Worm (Caenorhabditis elegans) whole organism, L2 larva: Measurements from ENCODE around the gene grld-1.

Experiments used
- C34F6.9 ChIP-seq: fragments of 150-350 bp; optimal IDR thresholded peaks from 2 replicates; lab custom pipeline; 2014; ENCODE audit warnings: missing biosample characterization, missing genetic modification characterization
- F13H6.1 ChIP-seq: sonication (generic microtip); optimal IDR thresholded peaks from 2 replicates; lab custom pipeline; 2016; ENCODE audit warnings: missing genetic modification characterization, missing compliant biosample characterization
- R02D3.7 ChIP-seq: fragments of 150-350 bp; optimal IDR thresholded peaks from 2 replicates; lab custom pipeline; 2014; ENCODE audit warnings: missing biosample characterization, missing genetic modification characterization
- ZK546.5 ChIP-seq: sonication (generic microtip); optimal IDR thresholded peaks from 2 replicates; lab custom pipeline; 2017; ENCODE audit warnings: missing biosample characterization, missing genetic modification characterization
- aly-2 ChIP-seq: fragments of 150-350 bp; optimal IDR thresholded peaks from 2 replicates; lab custom pipeline; 2014; ENCODE audit warnings: missing biosample characterization, missing genetic modification characterization
- ama-1 ChIP-seq: fragments of 150-350 bp; optimal IDR thresholded peaks from 2 replicates; lab custom pipeline; 2018; ENCODE audit warnings: inconsistent platforms
- ceh-16 ChIP-seq: fragments of 150-350 bp; optimal IDR thresholded peaks from 2 replicates; lab custom pipeline; 2014; ENCODE audit warnings: missing biosample characterization, missing genetic modification characterization
- ceh-82 ChIP-seq: fragments of 150-350 bp; optimal IDR thresholded peaks from 2 replicates; lab custom pipeline; 2014; ENCODE audit warnings: missing biosample characterization, missing genetic modification characterization
- crh-2 ChIP-seq: sonication (generic microtip); optimal IDR thresholded peaks from 2 replicates; lab custom pipeline; 2017; ENCODE audit warnings: missing biosample characterization, missing genetic modification characterization
- egl-27 ChIP-seq: sonication (generic microtip); optimal IDR thresholded peaks from 3 replicates; lab custom pipeline; 2017; ENCODE audit warnings: missing biosample characterization, missing genetic modification reagents, missing genetic modification characterization
- elt-1 ChIP-seq: fragments of 150-350 bp; optimal IDR thresholded peaks from 2 replicates; lab custom pipeline; 2014; ENCODE audit warnings: missing biosample characterization, missing genetic modification characterization
- elt-3 ChIP-seq: sonication (generic microtip); optimal IDR thresholded peaks from 2 replicates; lab custom pipeline; 2017; ENCODE audit warnings: missing biosample characterization, missing genetic modification characterization
- fos-1 ChIP-seq: fragments of 150-350 bp; optimal IDR thresholded peaks from 2 replicates; lab custom pipeline; 2014; ENCODE audit warnings: missing biosample characterization, missing genetic modification characterization
- gmeb-1 ChIP-seq: fragments of 150-350 bp; optimal IDR thresholded peaks from 2 replicates; lab custom pipeline; 2014; ENCODE audit warnings: missing biosample characterization, missing genetic modification characterization
- lin-11 ChIP-seq: fragments of 150-350 bp; sonication (generic microtip); optimal IDR thresholded peaks from 2 replicates; lab custom pipeline; 2014; ENCODE audit warnings: missing biosample characterization, missing genetic modification characterization, inconsistent platforms, mixed read lengths
- lin-13 ChIP-seq: fragments of 150-350 bp; optimal IDR thresholded peaks from 2 replicates; lab custom pipeline; 2014; ENCODE audit warnings: missing biosample characterization, missing genetic modification reagents, missing genetic modification characterization
- lsy-2 ChIP-seq, 2 experiments: fragments of 150-350 bp in 1 of 2; sonication (generic microtip) in 1 of 2; optimal IDR thresholded peaks; 2 replicates each; lab custom pipeline; 2014 to 2017; ENCODE audit warnings: missing biosample characterization in 2 of 2, missing genetic modification characterization in 2 of 2
- mab-5 ChIP-seq: fragments of 150-350 bp; optimal IDR thresholded peaks from 2 replicates; lab custom pipeline; 2014; ENCODE audit warnings: missing biosample characterization, missing genetic modification characterization
- mbf-1 ChIP-seq: sonication (generic microtip); optimal IDR thresholded peaks from 2 replicates; lab custom pipeline; 2017; ENCODE audit warnings: missing biosample characterization, missing genetic modification characterization
- mdl-1 ChIP-seq, 2 experiments: fragments of 150-350 bp in 1 of 2; sonication (generic microtip) in 1 of 2; optimal IDR thresholded peaks; 2 replicates each; lab custom pipeline; 2017; ENCODE audit warnings: missing biosample characterization in 2 of 2, missing genetic modification characterization in 2 of 2
- nhr-11 ChIP-seq: fragments of 150-350 bp; optimal IDR thresholded peaks from 2 replicates; lab custom pipeline; 2014; ENCODE audit warnings: missing biosample characterization, missing genetic modification characterization
- nhr-12 ChIP-seq: fragments of 150-350 bp; optimal IDR thresholded peaks from 2 replicates; lab custom pipeline; 2014; ENCODE audit warnings: missing biosample characterization, missing genetic modification characterization
- nhr-129 ChIP-seq: fragments of 150-350 bp; optimal IDR thresholded peaks from 2 replicates; lab custom pipeline; 2014; ENCODE audit warnings: missing biosample characterization, missing genetic modification characterization
- nhr-21 ChIP-seq: fragments of 150-350 bp; optimal IDR thresholded peaks from 2 replicates; lab custom pipeline; 2014; ENCODE audit warnings: missing biosample characterization, missing genetic modification characterization
- nhr-23 ChIP-seq: fragments of 150-350 bp; optimal IDR thresholded peaks from 2 replicates; lab custom pipeline; 2014; ENCODE audit warnings: missing biosample characterization, missing genetic modification reagents, missing genetic modification characterization
- nhr-25 ChIP-seq: fragments of 150-350 bp; sonication (generic microtip); optimal IDR thresholded peaks from 3 replicates; lab custom pipeline; 2014; ENCODE audit warnings: missing biosample characterization, missing genetic modification characterization
- nhr-6 ChIP-seq: fragments of 150-350 bp; optimal IDR thresholded peaks from 2 replicates; lab custom pipeline; 2014; ENCODE audit warnings: missing biosample characterization, missing genetic modification characterization
- nhr-77 ChIP-seq: fragments of 150-350 bp; optimal IDR thresholded peaks from 2 replicates; lab custom pipeline; 2014; ENCODE audit warnings: missing biosample characterization, missing genetic modification characterization
- peb-1 ChIP-seq: fragments of 150-350 bp; optimal IDR thresholded peaks from 2 replicates; lab custom pipeline; 2014; ENCODE audit warnings: missing biosample characterization, missing genetic modification characterization
- sem-4 ChIP-seq: fragments of 150-350 bp; optimal IDR thresholded peaks from 2 replicates; lab custom pipeline; 2014; ENCODE audit warnings: missing biosample characterization, missing genetic modification reagents, missing genetic modification characterization
- skn-1 ChIP-seq: sonication (generic microtip); optimal IDR thresholded peaks from 2 replicates; lab custom pipeline; 2017; ENCODE audit warnings: missing biosample characterization, missing genetic modification characterization
- sma-3 ChIP-seq: sonication (generic microtip); optimal IDR thresholded peaks from 2 replicates; lab custom pipeline; 2016; ENCODE audit warnings: missing genetic modification reagents, missing genetic modification characterization, missing compliant biosample characterization
- sma-9 ChIP-seq, 2 experiments: fragments of 150-350 bp in 1 of 2; sonication (generic microtip) in 1 of 2; optimal IDR thresholded peaks; 2 replicates each; lab custom pipeline; 2014 to 2016; ENCODE audit warnings: missing genetic modification characterization in 2 of 2, mild to moderate bottlenecking in 1 of 2, missing biosample characterization in 1 of 2, missing compliant biosample characterization in 1 of 2, missing genetic modification reagents in 1 of 2, moderate library complexity in 1 of 2
- snpc-4 ChIP-seq: fragments of 150-350 bp; optimal IDR thresholded peaks from 2 replicates; lab custom pipeline; 2014; ENCODE audit warnings: missing biosample characterization, missing genetic modification characterization
- unc-55 ChIP-seq: fragments of 150-350 bp; sonication (generic microtip); optimal IDR thresholded peaks from 3 replicates; lab custom pipeline; 2014; ENCODE audit warnings: missing biosample characterization, missing genetic modification reagents, missing genetic modification characterization
- unc-62 ChIP-seq: fragments of 150-350 bp; optimal IDR thresholded peaks from 2 replicates; lab custom pipeline; 2014; ENCODE audit warnings: missing biosample characterization, missing genetic modification reagents, missing genetic modification characterization
- zag-1 ChIP-seq: fragments of 150-350 bp; optimal IDR thresholded peaks from 2 replicates; lab custom pipeline; 2014; ENCODE audit warnings: missing biosample characterization, missing genetic modification characterization

Gene grld-1

ce11 chrIV:125881-126781 lies at the start of gene grld-1, which contains the start of gene cox-6C:
grld-1 (minus strand) TSS chrIV:125931.
cox-6C (plus strand) TSS chrIV:126731.
- TF ChIP-seq sma-9 (GFP tag; optimal IDR thresholded peaks at IDR 0.05; lab: Kevin White, UChicago) = peak; percentile 25
- TF ChIP-seq sma-9 (tag; optimal IDR thresholded peaks at IDR 0.05; lab: Kevin White, UChicago) = no peak
- peak; percentile 78 for TF ChIP-seq unc-55 (GFP tag; lab: Kevin White, UChicago)
- TF ChIP-seq lin-11 (tag; lab: Kevin White, UChicago) = peak; percentile 25
- TF ChIP-seq zag-1 = peak; percentile 19
- no peak for TF ChIP-seq elt-1 (tag; lab: Kevin White, UChicago)
- TF ChIP-seq ama-1 (lab: Kevin White, UChicago) = no peak
- TF ChIP-seq nhr-6 (tag; lab: Kevin White, UChicago) = peak; percentile 5
- no peak for TF ChIP-seq ZK546.5
- TF ChIP-seq sem-4 (tag; lab: Kevin White, UChicago) = no peak
- TF ChIP-seq ceh-16 = no peak
- no peak for TF ChIP-seq nhr-12 (tag; lab: Kevin White, UChicago)
- no peak for TF ChIP-seq unc-62
- TF ChIP-seq mbf-1 (tag; lab: Kevin White, UChicago) = no peak
- TF ChIP-seq F13H6.1 = peak; percentile 64
- no peak for TF ChIP-seq nhr-11 (tag; lab: Kevin White, UChicago)
- TF ChIP-seq mab-5 = no peak
- TF ChIP-seq nhr-25 (tag; lab: Kevin White, UChicago) = no peak
- peak in 1 of 2 experiments; percentile 14 for TF ChIP-seq mdl-1 (tag; optimal IDR thresholded peaks at IDR 0.05; lab: Kevin White, UChicago)
- TF ChIP-seq lin-13 = peak; percentile 71
- TF ChIP-seq nhr-23 (tag; lab: Kevin White, UChicago) = no peak
- peak; percentile 86 to 97 for TF ChIP-seq lsy-2 (tag; optimal IDR thresholded peaks at IDR 0.05; lab: Kevin White, UChicago)
- TF ChIP-seq gmeb-1 (tag; lab: Kevin White, UChicago) = peak; percentile 53
- peak; percentile 67 for TF ChIP-seq C34F6.9 (tag; lab: Kevin White, UChicago)
- TF ChIP-seq fos-1 (tag; lab: Kevin White, UChicago) = peak; percentile 34
- TF ChIP-seq sma-3 (GFP tag; lab: Kevin White, UChicago) = peak; percentile 51
- no peak for TF ChIP-seq snpc-4 (tag; lab: Kevin White, UChicago)
- peak; percentile 58 for TF ChIP-seq nhr-129 (tag; lab: Kevin White, UChicago)
- peak; percentile 53 for TF ChIP-seq crh-2 (tag; lab: Kevin White, UChicago)
- peak; percentile 1 for TF ChIP-seq egl-27
- peak; percentile 9 for TF ChIP-seq nhr-21 (tag; lab: Kevin White, UChicago)
- no peak for TF ChIP-seq nhr-77

ce11 chrIV:174115-174514 lies 48.4 kb upstream of the grld-1 start:
- TF ChIP-seq skn-1 (tag; lab: Kevin White, UChicago) (no peak), zag-1 (no peak), mdl-1 (tag; optimal IDR thresholded peaks at IDR 0.05; lab: Kevin White, UChicago) (no peak), lsy-2 (tag; optimal IDR thresholded peaks at IDR 0.05; lab: Kevin White, UChicago) (no peak), ama-1 (lab: Kevin White, UChicago) (no peak), elt-1 (tag; lab: Kevin White, UChicago) (no peak), F13H6.1 (no peak), fos-1 (tag; lab: Kevin White, UChicago) (no peak), nhr-12 (tag; lab: Kevin White, UChicago) (no peak), peb-1 (tag; lab: Kevin White, UChicago) (no peak), mab-5 (no peak), nhr-25 (tag; lab: Kevin White, UChicago) (no peak), lin-13 (no peak)

ce11 chrIV:172990-173389 lies 47.3 kb upstream of the grld-1 start:
- no peak for TF ChIP-seq crh-2 (tag; lab: Kevin White, UChicago)
- no peak for TF ChIP-seq nhr-23 (tag; lab: Kevin White, UChicago)
- TF ChIP-seq ceh-16 = no peak
- TF ChIP-seq elt-3 (tag; lab: Kevin White, UChicago) = no peak
- no peak for TF ChIP-seq unc-62
- no peak for TF ChIP-seq aly-2 (tag; lab: Kevin White, UChicago)
- no peak for TF ChIP-seq ceh-82
- TF ChIP-seq fos-1 (tag; lab: Kevin White, UChicago) = no peak
- TF ChIP-seq F13H6.1 = no peak
- TF ChIP-seq R02D3.7 (tag; lab: Kevin White, UChicago) = no peak
- TF ChIP-seq C34F6.9 (tag; lab: Kevin White, UChicago) = no peak
- TF ChIP-seq nhr-21 (tag; lab: Kevin White, UChicago) = no peak
- no peak for TF ChIP-seq sma-3 (GFP tag; lab: Kevin White, UChicago)
- TF ChIP-seq nhr-11 (tag; lab: Kevin White, UChicago) = no peak
- TF ChIP-seq sem-4 (tag; lab: Kevin White, UChicago) = no peak
- TF ChIP-seq zag-1 = no peak
- TF ChIP-seq unc-55 (GFP tag; lab: Kevin White, UChicago) = no peak
- TF ChIP-seq mab-5 = no peak
